Fruit fly (Drosophila melanogaster): Measurements from ENCODE around the gene emei.

The emei gene

DNA sequence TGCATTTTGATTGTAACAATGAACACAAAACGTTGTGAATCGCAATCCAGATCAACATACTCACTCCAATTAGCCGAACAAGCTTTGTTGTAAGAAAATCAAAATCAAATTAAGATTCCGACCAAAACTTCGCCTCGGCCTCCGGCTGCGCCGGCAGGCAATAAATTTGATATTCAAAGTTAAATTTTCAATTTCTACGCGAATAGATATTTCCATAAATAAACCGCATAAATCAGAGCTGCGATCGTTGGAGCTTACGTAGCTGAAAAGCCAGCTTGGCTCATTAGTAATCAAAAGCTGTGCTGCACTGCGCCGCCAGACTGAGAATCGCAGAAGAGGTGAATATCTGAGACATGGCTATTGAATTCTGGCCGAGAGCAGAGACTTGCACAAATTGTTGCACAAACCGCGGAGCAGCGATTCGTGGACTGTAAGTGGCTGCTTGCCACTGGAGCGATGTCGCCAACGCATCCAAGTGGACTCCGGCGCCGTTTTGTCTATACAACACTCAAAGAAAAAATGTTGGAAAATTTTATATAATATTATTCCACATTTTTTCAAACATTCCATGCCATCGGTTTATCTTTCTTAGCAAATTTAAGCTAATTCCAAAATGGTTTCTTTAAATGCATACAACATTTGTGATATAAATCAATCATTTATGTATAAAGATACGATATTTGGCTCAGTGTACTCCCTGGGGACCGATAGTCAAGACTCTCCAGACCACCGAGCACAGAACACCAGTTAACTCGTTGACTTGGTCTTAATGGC is 39.2 kb downstream of the emei start (continued):
- no peak for TF ChIP-seq tx (GFP tag; optimal IDR thresholded peaks at IDR 0.05)
- no peak for TF ChIP-seq stc (GFP tag; IDR thresholded peaks at IDR 0.05)
- TF ChIP-seq phol (tag; optimal IDR thresholded peaks at IDR 0.05), result peak; percentile 65
- no peak for TF ChIP-seq CTCF (GFP tag; optimal IDR thresholded peaks at IDR 0.05)
- TF ChIP-seq Mad (GFP tag; optimal IDR thresholded peaks at IDR 0.05), result peak; percentile 8
- no peak for TF ChIP-seq mam (GFP tag; optimal IDR thresholded peaks at IDR 0.05)
- no peak for TF ChIP-seq TFAM (GFP tag; optimal IDR thresholded peaks at IDR 0.05)
- peak; percentile 57; the same call in 2 of the 3 replicates for TF ChIP-seq tgo (GFP tag; IDR thresholded peaks at IDR 0.05)
- no peak for TF ChIP-seq CG1832 (GFP tag; optimal IDR thresholded peaks at IDR 0.05)
- peak; percentile 52 for TF ChIP-seq CG10267 (tag; optimal IDR thresholded peaks at IDR 0.05)
- TF ChIP-seq pho (GFP tag; optimal IDR thresholded peaks at IDR 0.05), result no peak
- TF ChIP-seq Neu2 (GFP tag; optimal IDR thresholded peaks at IDR 0.05; ENCODE audit: borderline replicate concordance), result no peak
- no peak for TF ChIP-seq sob (GFP tag; IDR thresholded peaks at IDR 0.05)
- TF ChIP-seq bcd (GFP tag; optimal IDR thresholded peaks at IDR 0.05), result peak; percentile 46
- no peak for TF ChIP-seq Tbp (GFP tag; optimal IDR thresholded peaks at IDR 0.05)
- TF ChIP-seq CG8089 (GFP tag; optimal IDR thresholded peaks at IDR 0.05), result no peak
- no peak for TF ChIP-seq zen2 (GFP tag; IDR thresholded peaks at IDR 0.05; ENCODE audit: partially characterized antibody)
- no peak for TF ChIP-seq CG10565 (GFP tag; optimal IDR thresholded peaks at IDR 0.05)
- no peak for TF ChIP-seq ken (GFP tag; IDR thresholded peaks at IDR 0.05)
- no peak for TF ChIP-seq gsb (GFP tag; IDR thresholded peaks at IDR 0.05)
- TF ChIP-seq CG17829 (tag; optimal IDR thresholded peaks at IDR 0.05), result peak; percentile 51
- no peak for TF ChIP-seq CrebB (tag; optimal IDR thresholded peaks at IDR 0.05)
- TF ChIP-seq sug (tag; optimal IDR thresholded peaks at IDR 0.05), result no peak
- TF ChIP-seq kni (GFP tag; optimal IDR thresholded peaks at IDR 0.05), result no peak
- peak; percentile 47; the same call in 1 of the 2 replicates for TF ChIP-seq lmd (GFP tag; IDR thresholded peaks at IDR 0.05)
- TF ChIP-seq Six4 (GFP tag; optimal IDR thresholded peaks at IDR 0.05), result no peak
- 0 out of 3 replicates have a peak, but pooled peaks have one; percentile 30 for TF ChIP-seq gce (GFP tag; IDR thresholded peaks at IDR 0.05)
- TF ChIP-seq Bteb2 (GFP tag; optimal IDR thresholded peaks at IDR 0.05), result no peak
- TF ChIP-seq Opbp (GFP tag; IDR thresholded peaks at IDR 0.05; ENCODE audit: partially characterized antibody), result no peak
- no peak for TF ChIP-seq CG12299 (tag; optimal IDR thresholded peaks at IDR 0.05)
- TF ChIP-seq fu2 (GFP tag; optimal IDR thresholded peaks at IDR 0.05), result no peak
- TF ChIP-seq CG17361 (GFP tag; IDR thresholded peaks at IDR 0.05), result peak; percentile 58
- TF ChIP-seq trem (tag; optimal IDR thresholded peaks at IDR 0.05), result peak; percentile 35
- no peak for TF ChIP-seq CG7987 (GFP tag; optimal IDR thresholded peaks at IDR 0.05)
- TF ChIP-seq Oli (tag; optimal IDR thresholded peaks at IDR 0.05), result peak; percentile 53
- no peak for TF ChIP-seq Optix (GFP tag; IDR thresholded peaks at IDR 0.05)
- no peak for TF ChIP-seq ham (GFP tag; IDR thresholded peaks at IDR 0.05)
- no peak for TF ChIP-seq CG9727 (GFP tag; optimal IDR thresholded peaks at IDR 0.05)
- no peak for TF ChIP-seq dan (GFP tag; IDR thresholded peaks at IDR 0.05)
- no peak for TF ChIP-seq MESR4 (GFP tag; optimal IDR thresholded peaks at IDR 0.05)
- peak; percentile 54 for TF ChIP-seq unpg (GFP tag; optimal IDR thresholded peaks at IDR 0.05)
- TF ChIP-seq CG14667 (GFP tag; IDR thresholded peaks at IDR 0.05), result peak; percentile 22; the same call in 1 of the 2 replicates
- TF ChIP-seq CHES-1-like (GFP tag; optimal IDR thresholded peaks at IDR 0.05), result no peak
- TF ChIP-seq pros (GFP tag; optimal IDR thresholded peaks at IDR 0.05), result peak; percentile 26
- TF ChIP-seq CG8388 (GFP tag; optimal IDR thresholded peaks at IDR 0.05), result peak; percentile 55
- TF ChIP-seq CG5180 (GFP tag; optimal IDR thresholded peaks at IDR 0.05), result no peak
- TF ChIP-seq Side (GFP tag; optimal IDR thresholded peaks at IDR 0.05), result no peak
- no peak for TF ChIP-seq her (GFP tag; optimal IDR thresholded peaks at IDR 0.05)
- no peak for TF ChIP-seq CG4854 (GFP tag; optimal IDR thresholded peaks at IDR 0.05)
- no peak for TF ChIP-seq CG18476 (GFP tag; optimal IDR thresholded peaks at IDR 0.05)
- TF ChIP-seq gfzf (GFP tag; optimal IDR thresholded peaks at IDR 0.05), result no peak
